Fruit fly (Drosophila melanogaster): ENCODE results near the gene brk.

The brk gene

DNA sequence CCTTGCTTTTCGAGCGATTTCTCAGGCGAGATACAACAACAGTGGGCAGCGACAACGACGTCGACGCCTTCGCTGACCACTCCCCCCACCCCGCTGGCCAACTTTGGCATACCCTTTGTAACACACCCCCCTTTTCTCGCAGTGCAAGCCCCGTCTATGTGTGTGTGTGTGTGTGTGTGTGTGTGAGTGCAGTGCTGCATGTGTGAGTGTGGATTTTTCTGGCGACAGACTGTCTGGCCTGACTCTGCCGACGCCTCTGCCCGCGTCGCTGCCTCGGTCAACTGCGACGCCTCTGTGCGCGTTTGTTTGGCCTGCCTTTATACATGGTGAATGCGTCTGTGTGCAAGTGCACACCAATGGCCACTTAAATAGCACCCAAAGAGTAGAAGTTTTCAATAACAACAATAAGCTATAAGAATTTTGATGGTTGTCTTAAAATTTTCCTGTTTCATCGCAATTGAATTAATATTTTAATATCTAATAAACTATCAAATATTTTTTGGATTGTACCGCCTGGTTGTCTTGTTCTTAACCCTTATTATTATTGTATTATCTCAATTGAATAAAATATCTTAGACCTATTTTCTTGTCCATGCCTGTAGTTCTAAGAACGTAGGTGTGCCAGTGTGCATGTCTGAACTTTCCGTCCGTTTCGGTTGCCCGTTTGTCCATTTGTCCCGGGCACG is 13.7 kb upstream of the brk start (continued):
- TF ChIP-seq CG2678 (tag; optimal IDR thresholded peaks at IDR 0.05) (peak; percentile 95), zen2 (GFP tag; IDR thresholded peaks at IDR 0.05; ENCODE audit: partially characterized antibody) (no peak), salm (tag; optimal IDR thresholded peaks at IDR 0.05) (peak; percentile 95), CG10321 (GFP tag; IDR thresholded peaks at IDR 0.05) (peak; percentile 19; the same call in 1 of the 2 replicates), CG11696 (GFP tag; IDR thresholded peaks at IDR 0.05) (peak; percentile 96), emc (GFP tag; optimal IDR thresholded peaks at IDR 0.05) (no peak), hbn (GFP tag; IDR thresholded peaks at IDR 0.05; ENCODE audit: partially characterized antibody) (no peak), Mrtf (GFP tag; IDR thresholded peaks at IDR 0.05) (peak; percentile 72; the same call in 2 of the 3 replicates), chm (GFP tag; IDR thresholded peaks at IDR 0.05) (peak; percentile 75), sim (GFP tag; IDR thresholded peaks at IDR 0.05) (peak; percentile 87), gsb (GFP tag; IDR thresholded peaks at IDR 0.05) (no peak), grau (tag; optimal IDR thresholded peaks at IDR 0.05) (peak; percentile 92), jumu (GFP tag; optimal IDR thresholded peaks at IDR 0.05) (peak; percentile 7), Sox100B (GFP tag; optimal IDR thresholded peaks at IDR 0.05) (peak; percentile 96), CG13624 (GFP tag; optimal IDR thresholded peaks at IDR 0.05) (no peak), corto (GFP tag; optimal IDR thresholded peaks at IDR 0.05) (peak; percentile 72), E2f2 (GFP tag; IDR thresholded peaks at IDR 0.05) (peak; percentile 51; the same call in 1 of the 2 replicates), CG8765 (GFP tag; IDR thresholded peaks at IDR 0.05) (no peak; the same call in 1 of the 2 replicates), Ets65A (GFP tag) (peak; percentile 82), CG2202 (tag; optimal IDR thresholded peaks at IDR 0.05) (peak; percentile 90), ara (GFP tag; IDR thresholded peaks at IDR 0.05) (peak; percentile 83), CG14860 (GFP tag; IDR thresholded peaks at IDR 0.05; ENCODE audit: partially characterized antibody) (no peak), CG13296 (GFP tag; optimal IDR thresholded peaks at IDR 0.05) (peak; percentile 90), CG15601 (tag; optimal IDR thresholded peaks at IDR 0.05) (peak; percentile 95), D19A (tag; optimal IDR thresholded peaks at IDR 0.05) (peak; percentile 95), hth (optimal IDR thresholded peaks at IDR 0.05) (no peak), aop (GFP tag; IDR thresholded peaks at IDR 0.05) (peak; percentile 53; the same call in 1 of the 2 replicates), CG14965 (GFP tag; optimal IDR thresholded peaks at IDR 0.05; ENCODE audit: borderline replicate concordance) (no peak), Fer3 (tag; optimal IDR thresholded peaks at IDR 0.05) (peak; percentile 82), sqz (GFP tag; optimal IDR thresholded peaks at IDR 0.05) (peak; percentile 93), CoRest (tag; optimal IDR thresholded peaks at IDR 0.05) (peak; percentile 95), HLH4C (GFP tag; IDR thresholded peaks at IDR 0.05; ENCODE audit: partially characterized antibody) (no peak), tap (tag; optimal IDR thresholded peaks at IDR 0.05) (peak; percentile 95), Gug (GFP tag; IDR thresholded peaks at IDR 0.05) (no peak; the same call in 3 of the 4 replicates), gfzf (GFP tag; optimal IDR thresholded peaks at IDR 0.05) (no peak), CG3847 (GFP tag; IDR thresholded peaks at IDR 0.05) (peak; percentile 64), CG32772 (GFP tag; IDR thresholded peaks at IDR 0.05) (peak; percentile 62), CG1603 (tag; optimal IDR thresholded peaks at IDR 0.05) (peak; percentile 7), Hr39 (optimal IDR thresholded peaks at IDR 0.05) (no peak), scrt (GFP tag; optimal IDR thresholded peaks at IDR 0.05) (peak; percentile 82), D (optimal IDR thresholded peaks at IDR 0.05) (no peak), D (GFP tag; optimal IDR thresholded peaks at IDR 0.05) (peak; percentile 95), Kr (GFP tag; optimal IDR thresholded peaks at IDR 0.05) (peak; percentile 61), CG7271 (tag; optimal IDR thresholded peaks at IDR 0.05) (peak; percentile 86), dati (GFP tag; IDR thresholded peaks at IDR 0.05) (0 out of 2 replicates have a peak, but pooled peaks have one; percentile 42), Poxn (GFP tag; IDR thresholded peaks at IDR 0.05) (no peak), al (GFP tag; IDR thresholded peaks at IDR 0.05) (no peak), Dfd (GFP tag; optimal IDR thresholded peaks at IDR 0.05) (no peak), kni (GFP tag; optimal IDR thresholded peaks at IDR 0.05) (peak; percentile 85), ap (GFP tag; IDR thresholded peaks at IDR 0.05) (peak; percentile 84), grn (GFP tag; optimal IDR thresholded peaks at IDR 0.05) (peak; percentile 27)
